Fruit fly (Drosophila melanogaster): Measurements from ENCODE around the gene RpL40.

RpL40 gene

dm6 chr2L:4224158-4224799 is 3.2 kb upstream of the RpL40 start (continued):
- TF ChIP-seq sc (optimal IDR thresholded peaks at IDR 0.05), result no peak
- TF ChIP-seq sc (GFP tag; optimal IDR thresholded peaks at IDR 0.05), result no peak
- peak; percentile 57; the same call in 2 of the 3 replicates for TF ChIP-seq Dbx (GFP tag; IDR thresholded peaks at IDR 0.05)
- TF ChIP-seq zfh1 (GFP tag; IDR thresholded peaks at IDR 0.05), result no peak
- no peak for TF ChIP-seq al (GFP tag; IDR thresholded peaks at IDR 0.05)
- TF ChIP-seq fru (optimal IDR thresholded peaks at IDR 0.05), result no peak
- TF ChIP-seq z (GFP tag; IDR thresholded peaks at IDR 0.05), result no peak
- TF ChIP-seq HHEX (GFP tag; optimal IDR thresholded peaks at IDR 0.05), result no peak
- no peak for TF ChIP-seq Drgx (GFP tag; IDR thresholded peaks at IDR 0.05)
- no peak for TF ChIP-seq Stat92E (GFP tag; optimal IDR thresholded peaks at IDR 0.05)
- TF ChIP-seq CG34376 (GFP tag; optimal IDR thresholded peaks at IDR 0.05), result peak; percentile 77
- TF ChIP-seq CG15269 (tag; optimal IDR thresholded peaks at IDR 0.05), result no peak
- TF ChIP-seq CG1832 (GFP tag; optimal IDR thresholded peaks at IDR 0.05), result no peak
- TF ChIP-seq sna (GFP tag; IDR thresholded peaks at IDR 0.05; ENCODE audit: partially characterized antibody), result no peak
- TF ChIP-seq wdn (GFP tag; IDR thresholded peaks at IDR 0.05), result no peak
- no peak for TF ChIP-seq CG13624 (GFP tag; optimal IDR thresholded peaks at IDR 0.05)
- no peak for TF ChIP-seq gt (GFP tag; IDR thresholded peaks at IDR 0.05)
- TF ChIP-seq row (GFP tag; IDR thresholded peaks at IDR 0.05), result peak; percentile 60; the same call in 2 of the 3 replicates
- TF ChIP-seq CG4404 (GFP tag; IDR thresholded peaks at IDR 0.05), result no peak
- TF ChIP-seq eyg (GFP tag; optimal IDR thresholded peaks at IDR 0.05), result no peak
- 0 out of 2 replicates have a peak, but pooled peaks have one; percentile 26 for TF ChIP-seq CG14441 (GFP tag; IDR thresholded peaks at IDR 0.05)
- TF ChIP-seq Usf (GFP tag; optimal IDR thresholded peaks at IDR 0.05), result no peak
- TF ChIP-seq E2f1 (GFP tag; IDR thresholded peaks at IDR 0.05), result no peak
- TF ChIP-seq klu (GFP tag; IDR thresholded peaks at IDR 0.05), result no peak
- peak; percentile 13 for TF ChIP-seq CG11504 (tag; optimal IDR thresholded peaks at IDR 0.05)
- no peak for TF ChIP-seq schlank (tag; optimal IDR thresholded peaks at IDR 0.05)
- TF ChIP-seq peb (GFP tag; IDR thresholded peaks at IDR 0.05), result no peak
- peak; percentile 31 for TF ChIP-seq CG10654 (GFP tag; optimal IDR thresholded peaks at IDR 0.05)
- TF ChIP-seq CG18619 (GFP tag; optimal IDR thresholded peaks at IDR 0.05), result no peak
- peak; percentile 46 for TF ChIP-seq Meics (GFP tag; optimal IDR thresholded peaks at IDR 0.05)
- TF ChIP-seq CG32532 (GFP tag; IDR thresholded peaks at IDR 0.05), result peak; percentile 35; the same call in 1 of the 2 replicates
- TF ChIP-seq gce (GFP tag; IDR thresholded peaks at IDR 0.05), result no peak
- TF ChIP-seq sisA (GFP tag; IDR thresholded peaks at IDR 0.05), result no peak
- no peak for TF ChIP-seq CG8944 (GFP tag; optimal IDR thresholded peaks at IDR 0.05)
- no peak for TF ChIP-seq mld (GFP tag; IDR thresholded peaks at IDR 0.05; ENCODE audit: partially characterized antibody)
- no peak for TF ChIP-seq ranshi (GFP tag; IDR thresholded peaks at IDR 0.05)
- TF ChIP-seq CG10274 (GFP tag; optimal IDR thresholded peaks at IDR 0.05), result no peak
- TF ChIP-seq gcm2 (GFP tag; optimal IDR thresholded peaks at IDR 0.05), result no peak
- no peak for TF ChIP-seq Nf-YB (GFP tag; optimal IDR thresholded peaks at IDR 0.05)
- no peak for TF ChIP-seq CG3838 (GFP tag; optimal IDR thresholded peaks at IDR 0.05)
- no peak for TF ChIP-seq Ada2b (GFP tag; IDR thresholded peaks at IDR 0.05)
- no peak for TF ChIP-seq ash1 (GFP tag; optimal IDR thresholded peaks at IDR 0.05)
- peak; percentile 37 for TF ChIP-seq Ets97D (GFP tag; optimal IDR thresholded peaks at IDR 0.05)
- TF ChIP-seq sr (GFP tag; IDR thresholded peaks at IDR 0.05), result no peak
- peak; percentile 76 for TF ChIP-seq sug (tag; optimal IDR thresholded peaks at IDR 0.05)
- no peak for TF ChIP-seq bcd (GFP tag; optimal IDR thresholded peaks at IDR 0.05)
- TF ChIP-seq tap (tag; optimal IDR thresholded peaks at IDR 0.05), result peak; percentile 10
- no peak for TF ChIP-seq Kr (GFP tag; optimal IDR thresholded peaks at IDR 0.05)
- TF ChIP-seq CG10979 (tag; optimal IDR thresholded peaks at IDR 0.05), result no peak
- no peak for TF ChIP-seq psq (GFP tag; optimal IDR thresholded peaks at IDR 0.05)
- TF ChIP-seq Atf6 (GFP tag; IDR thresholded peaks at IDR 0.05), result peak; percentile 28; the same call in 1 of the 2 replicates
- TF ChIP-seq pfk (GFP tag; optimal IDR thresholded peaks at IDR 0.05), result no peak

All from whole organism, embryonic.